Worm (Caenorhabditis elegans) whole organism, late embryonic: Measurements from ENCODE around the gene F44D12.19.

Experiments used
- ceh-30 ChIP-seq: fragments of 150-350 bp; optimal IDR thresholded peaks from 2 replicates; lab custom pipeline; 2014; ENCODE audit warnings: missing biosample characterization, missing genetic modification characterization
- elt-2 ChIP-seq: sonication (generic microtip); optimal IDR thresholded peaks from 2 replicates; lab custom pipeline; 2016; ENCODE audit warnings: missing genetic modification reagents, missing genetic modification characterization, missing compliant biosample characterization
- lim-6 ChIP-seq: sonication (generic microtip); optimal IDR thresholded peaks from 2 replicates; lab custom pipeline; 2016; ENCODE audit warnings: missing genetic modification characterization, missing compliant biosample characterization
- pha-4 ChIP-seq: fragments of 150-350 bp; optimal IDR thresholded peaks from 2 replicates; lab custom pipeline; 2018; ENCODE audit warnings: missing biosample characterization, missing genetic modification reagents, missing genetic modification characterization

ce11 chrIV:9989416-9989815 is 32.0 kb upstream of the F44D12.19 start:
- TF ChIP-seq elt-2 (tag; lab: Kevin White, UChicago) (no peak), lim-6 (tag; lab: Kevin White, UChicago) (no peak), ceh-30 (no peak), pha-4 (tag; lab: Kevin White, UChicago) (no peak)
